Fruit fly (Drosophila melanogaster) whole organism, larva: ENCODE measurements around the gene Sr-CIV.

Source experiments
- noc ChIP-seq: fragments of 200-800 bp; sonication (Bioruptor generic); optimal IDR thresholded peaks from 3 replicates; lab custom pipeline; 2019; ENCODE audit warnings: missing biosample characterization, mild to moderate bottlenecking, missing genetic modification characterization, moderate library complexity

Sr-CIV gene

DNA sequence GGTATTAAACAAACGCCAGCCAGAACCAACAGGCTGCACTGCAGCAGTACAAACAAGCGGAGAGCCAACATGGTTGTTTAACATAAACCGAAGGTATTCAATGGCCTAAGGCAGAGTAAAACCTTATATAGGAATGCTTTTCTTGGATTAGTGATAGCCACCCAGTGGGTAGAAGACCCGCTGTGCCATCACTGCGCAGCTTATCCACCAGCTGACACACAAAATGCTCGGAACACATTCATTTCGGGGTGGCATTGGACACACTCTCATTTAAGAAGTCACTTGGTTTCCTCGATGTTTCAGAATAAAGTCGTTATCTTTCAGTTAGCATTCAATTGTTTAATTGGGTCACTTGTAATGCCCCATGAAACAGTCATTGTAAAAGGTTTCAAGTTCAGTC lies 13.9 kb downstream of the Sr-CIV start, which contains the start of gene CG31954:
Gene CG31954, minus strand, starts transcription at position 101 of the 400 bp plus-strand sequence.
- no peak for TF ChIP-seq noc

DNA sequence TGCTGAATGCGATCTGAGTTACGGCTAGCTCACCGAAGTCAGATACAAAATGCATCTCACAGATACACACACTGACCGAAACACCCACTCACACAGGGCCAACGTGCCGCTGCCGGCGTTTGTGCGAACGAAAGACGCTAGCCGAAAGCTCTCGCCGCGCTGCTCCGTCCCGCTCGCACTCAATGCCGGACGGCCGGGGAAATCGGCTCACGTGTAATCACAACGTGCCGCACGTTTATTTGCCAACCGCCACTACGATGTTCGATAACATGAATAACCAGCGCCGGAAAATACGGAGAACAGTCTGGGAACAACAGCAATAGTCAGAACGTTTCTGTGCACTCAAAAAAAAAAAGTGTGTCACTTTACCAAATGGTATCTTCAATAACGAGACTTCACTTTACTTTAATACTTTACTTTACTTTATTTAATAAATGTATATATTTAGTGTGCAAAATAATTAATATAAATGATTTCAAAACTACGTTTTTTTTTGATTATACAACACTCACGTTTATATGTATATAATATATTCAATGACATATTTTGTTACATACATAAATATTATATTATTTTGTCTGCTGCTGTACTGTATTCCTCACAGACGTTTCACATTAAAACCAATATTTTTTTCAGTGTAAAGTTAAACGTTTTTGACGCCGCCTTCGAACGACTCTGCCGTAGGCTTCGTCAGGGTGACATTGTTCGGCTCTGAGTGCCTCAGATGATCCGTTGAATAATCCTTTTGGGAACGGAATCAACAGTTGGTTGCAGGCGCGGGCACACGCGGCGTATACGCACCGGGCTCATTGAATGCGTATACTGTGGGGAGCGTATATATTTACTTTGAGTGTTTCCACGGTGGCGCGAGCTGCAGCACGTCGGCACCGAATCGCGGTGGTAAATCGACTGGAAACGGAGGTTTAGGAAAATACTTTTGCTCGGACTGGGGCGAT lies 16.4 kb downstream of the Sr-CIV start, which contains the start of gene tim:
Gene tim, minus strand, starts transcription at position 911 of the 956 bp plus-strand sequence.
- no peak for TF ChIP-seq noc

- TF ChIP-seq noc, result no peak
These were observed 17.1 kb downstream of the Sr-CIV start for dm6 chr2L:3506806-3507205.

dm6 chr2L:3506322-3506721 lies 17.5 kb downstream of the Sr-CIV start:
- TF ChIP-seq noc, result no peak

dm6 chr2L:3504851-3505250 lies 19.0 kb downstream of the Sr-CIV start:
- no peak for TF ChIP-seq noc

DNA sequence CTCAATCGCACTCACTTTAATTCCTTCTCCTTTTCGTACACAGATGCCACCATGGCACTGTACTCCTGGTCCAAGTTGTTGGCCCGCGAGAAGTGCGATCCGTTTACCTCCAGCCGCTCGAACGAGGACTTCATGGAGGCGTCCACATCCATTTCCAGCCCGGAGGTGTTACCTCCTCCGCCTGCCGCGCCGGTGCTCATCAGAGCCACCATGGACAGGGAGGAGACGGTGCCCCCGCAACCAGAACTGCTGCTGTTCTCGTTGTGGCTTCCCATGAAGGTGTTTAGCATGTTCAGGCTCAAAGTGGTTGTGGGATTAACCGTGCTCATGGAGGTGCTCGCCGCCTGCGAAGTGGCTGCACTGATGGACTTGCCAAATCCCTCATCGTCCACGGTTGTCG lies 28.4 kb downstream of the Sr-CIV start:
- no peak for TF ChIP-seq noc

dm6 chr2L:3493475-3493874 lies 30.4 kb downstream of the Sr-CIV start:
- no peak for TF ChIP-seq noc

dm6 chr2L:3490971-3491370 lies 32.9 kb downstream of the Sr-CIV start, which contains the start of gene CG15414:
TSS of gene CG15414 (minus strand) at chr2L:3491071.
- TF ChIP-seq noc, result no peak

DNA sequence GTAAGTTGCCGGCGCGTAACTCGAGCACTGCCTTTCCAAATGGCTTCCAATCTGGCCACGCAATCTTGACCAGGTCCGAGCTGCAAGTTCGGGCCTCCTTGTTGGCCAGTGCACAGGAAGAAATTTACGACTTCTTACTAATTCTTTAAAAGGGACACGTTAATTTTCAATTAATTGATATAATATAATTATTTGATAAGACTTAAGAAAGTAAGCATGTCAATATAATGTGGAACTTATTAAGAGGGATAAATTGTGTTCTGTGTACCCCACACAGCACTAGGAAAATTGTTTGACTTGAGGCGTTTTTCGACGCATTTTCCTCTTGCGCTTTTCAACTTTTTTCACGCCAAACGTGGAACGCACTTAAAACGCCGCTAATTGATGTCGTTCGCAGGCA lies 38.4 kb downstream of the Sr-CIV start:
- TF ChIP-seq noc, result no peak

DNA sequence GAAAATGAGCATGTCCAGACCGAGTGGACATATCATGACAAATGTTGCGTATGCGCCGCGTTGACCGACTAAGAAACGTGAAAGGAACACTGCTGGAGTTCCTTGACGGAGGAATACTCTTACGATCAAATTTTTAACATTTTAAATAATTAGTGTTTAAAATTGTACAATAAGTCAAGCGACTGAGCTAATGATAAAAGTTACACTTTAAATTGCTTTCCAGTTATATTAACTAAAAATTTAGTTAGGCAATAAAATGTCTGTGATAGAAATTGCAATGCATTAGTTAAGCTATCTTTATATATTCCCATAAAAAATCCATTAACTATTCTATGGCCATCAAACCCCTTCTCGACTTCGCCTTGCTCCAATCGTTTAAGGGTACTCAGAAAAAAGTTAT lies 39.1 kb downstream of the Sr-CIV start:
- no peak for TF ChIP-seq noc

DNA sequence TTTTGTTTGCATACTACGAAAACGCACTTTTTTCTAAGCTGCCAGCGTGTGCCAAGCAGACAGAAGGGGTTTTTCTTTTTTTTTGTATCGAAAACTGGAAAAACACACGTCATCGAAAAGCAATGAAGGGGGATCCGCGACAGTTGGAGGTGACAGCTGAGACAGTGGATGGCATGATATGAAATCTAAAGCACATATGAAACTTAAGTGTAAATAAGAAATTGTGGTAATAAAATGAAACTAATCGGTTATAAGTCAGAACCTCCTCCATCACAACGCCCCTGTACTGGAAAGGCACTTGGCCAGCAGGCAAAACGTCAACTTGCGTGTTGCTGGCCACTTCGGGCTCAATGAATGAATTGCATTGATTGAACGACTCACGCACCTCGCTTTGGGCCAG lies 40.2 kb downstream of the Sr-CIV start:
- no peak for TF ChIP-seq noc

- no peak for TF ChIP-seq noc
These were observed 41.1 kb downstream of the Sr-CIV start for dm6 chr2L:3482712-3483111.

- TF ChIP-seq noc, result no peak
These were observed 41.8 kb downstream of the Sr-CIV start for dm6 chr2L:3482037-3482436.

DNA sequence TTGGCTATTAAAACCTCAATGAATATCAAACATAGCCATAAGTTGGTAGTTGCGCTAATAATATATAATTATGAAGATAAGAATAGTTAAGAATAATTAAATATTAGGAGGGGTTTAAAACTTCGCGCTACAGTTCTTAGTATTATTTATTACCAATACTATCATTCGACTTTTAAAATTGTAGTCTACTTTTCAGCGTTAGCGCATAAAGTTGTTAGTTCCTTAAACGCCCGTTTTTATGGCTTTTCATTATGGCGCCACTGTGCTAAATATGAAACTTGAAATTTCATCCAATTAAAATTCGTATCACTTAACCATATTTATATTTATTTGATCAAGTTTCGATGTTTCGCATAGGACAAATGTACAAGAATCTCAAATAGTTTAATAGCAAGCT lies 43.4 kb downstream of the Sr-CIV start:
- no peak for TF ChIP-seq noc

dm6 chr2L:3479697-3480442 lies 44.0 kb downstream of the Sr-CIV start:
- TF ChIP-seq noc, result peak; percentile 35

- TF ChIP-seq noc, result peak; percentile 61
These were observed 45.6 kb downstream of the Sr-CIV start, which contains the start of gene Thor for dm6 chr2L:3478034-3478880. TSS of gene Thor (plus strand) at chr2L:3478434.
